Worm (Caenorhabditis elegans) whole organism, L2 larva: ENCODE data around the gene smc-3.
A peak's percentile ranks its signal among the peaks of the same experiment; 100 is the strongest.

Experiments used
- C34F6.9 ChIP-seq: fragments of 150-350 bp; optimal IDR thresholded peaks from 2 replicates; lab custom pipeline; 2014; ENCODE audit warnings: missing biosample characterization, missing genetic modification characterization
- F13H6.1 ChIP-seq: sonication (generic microtip); optimal IDR thresholded peaks from 2 replicates; lab custom pipeline; 2016; ENCODE audit warnings: missing genetic modification characterization, missing compliant biosample characterization
- R02D3.7 ChIP-seq: fragments of 150-350 bp; optimal IDR thresholded peaks from 2 replicates; lab custom pipeline; 2014; ENCODE audit warnings: missing biosample characterization, missing genetic modification characterization
- Y55F3AM.14 ChIP-seq: fragments of 200-800 bp; sonication (Bioruptor generic); optimal IDR thresholded peaks from 2 replicates; lab custom pipeline; 2018; ENCODE audit warnings: mild to moderate bottlenecking, missing genetic modification characterization, missing compliant biosample characterization
- ZK546.5 ChIP-seq: sonication (generic microtip); optimal IDR thresholded peaks from 2 replicates; lab custom pipeline; 2017; ENCODE audit warnings: missing biosample characterization, missing genetic modification characterization
- aly-2 ChIP-seq: fragments of 150-350 bp; optimal IDR thresholded peaks from 2 replicates; lab custom pipeline; 2014; ENCODE audit warnings: missing biosample characterization, missing genetic modification characterization
- blmp-1 ChIP-seq: sonication (generic microtip); optimal IDR thresholded peaks from 2 replicates; lab custom pipeline; 2017; ENCODE audit warnings: missing genetic modification characterization, mild to moderate bottlenecking, missing compliant biosample characterization, antibody characterized with exemption, moderate library complexity; ENCODE audit not compliant: insufficient read depth
- ceh-16 ChIP-seq: fragments of 150-350 bp; optimal IDR thresholded peaks from 2 replicates; lab custom pipeline; 2014; ENCODE audit warnings: missing biosample characterization, missing genetic modification characterization
- ceh-82 ChIP-seq: fragments of 150-350 bp; optimal IDR thresholded peaks from 2 replicates; lab custom pipeline; 2014; ENCODE audit warnings: missing biosample characterization, missing genetic modification characterization
- crh-2 ChIP-seq: sonication (generic microtip); optimal IDR thresholded peaks from 2 replicates; lab custom pipeline; 2017; ENCODE audit warnings: missing biosample characterization, missing genetic modification characterization
- dmd-4 ChIP-seq: sonication (generic microtip); optimal IDR thresholded peaks from 2 replicates; lab custom pipeline; 2017; ENCODE audit warnings: missing biosample characterization, missing genetic modification characterization
- elt-1 ChIP-seq: fragments of 150-350 bp; optimal IDR thresholded peaks from 2 replicates; lab custom pipeline; 2014; ENCODE audit warnings: missing biosample characterization, missing genetic modification characterization
- elt-3 ChIP-seq: sonication (generic microtip); optimal IDR thresholded peaks from 2 replicates; lab custom pipeline; 2017; ENCODE audit warnings: missing biosample characterization, missing genetic modification characterization
- fos-1 ChIP-seq: fragments of 150-350 bp; optimal IDR thresholded peaks from 2 replicates; lab custom pipeline; 2014; ENCODE audit warnings: missing biosample characterization, missing genetic modification characterization
- gmeb-1 ChIP-seq: fragments of 150-350 bp; optimal IDR thresholded peaks from 2 replicates; lab custom pipeline; 2014; ENCODE audit warnings: missing biosample characterization, missing genetic modification characterization
- lin-11 ChIP-seq: fragments of 150-350 bp; sonication (generic microtip); optimal IDR thresholded peaks from 2 replicates; lab custom pipeline; 2014; ENCODE audit warnings: missing biosample characterization, missing genetic modification characterization, inconsistent platforms, mixed read lengths
- lin-13 ChIP-seq: fragments of 150-350 bp; optimal IDR thresholded peaks from 2 replicates; lab custom pipeline; 2014; ENCODE audit warnings: missing biosample characterization, missing genetic modification reagents, missing genetic modification characterization
- lin-39 ChIP-seq: fragments of 150-350 bp; optimal IDR thresholded peaks from 2 replicates; lab custom pipeline; 2014; ENCODE audit warnings: missing biosample characterization, missing genetic modification reagents, missing genetic modification characterization
- lsy-2 ChIP-seq, 2 experiments: fragments of 150-350 bp in 1 of 2; sonication (generic microtip) in 1 of 2; optimal IDR thresholded peaks; 2 replicates each; lab custom pipeline; 2014 to 2017; ENCODE audit warnings: missing biosample characterization in 2 of 2, missing genetic modification characterization in 2 of 2
- mab-5 ChIP-seq: fragments of 150-350 bp; optimal IDR thresholded peaks from 2 replicates; lab custom pipeline; 2014; ENCODE audit warnings: missing biosample characterization, missing genetic modification characterization
- mbf-1 ChIP-seq: sonication (generic microtip); optimal IDR thresholded peaks from 2 replicates; lab custom pipeline; 2017; ENCODE audit warnings: missing biosample characterization, missing genetic modification characterization
- mdl-1 ChIP-seq, 2 experiments: fragments of 150-350 bp in 1 of 2; sonication (generic microtip) in 1 of 2; optimal IDR thresholded peaks; 2 replicates each; lab custom pipeline; 2017; ENCODE audit warnings: missing biosample characterization in 2 of 2, missing genetic modification characterization in 2 of 2
- nhr-10 ChIP-seq: sonication (generic microtip); optimal IDR thresholded peaks from 2 replicates; lab custom pipeline; 2017; ENCODE audit warnings: missing biosample characterization, missing genetic modification characterization
- nhr-11 ChIP-seq: fragments of 150-350 bp; optimal IDR thresholded peaks from 2 replicates; lab custom pipeline; 2014; ENCODE audit warnings: missing biosample characterization, missing genetic modification characterization
- nhr-12 ChIP-seq: fragments of 150-350 bp; optimal IDR thresholded peaks from 2 replicates; lab custom pipeline; 2014; ENCODE audit warnings: missing biosample characterization, missing genetic modification characterization
- nhr-129 ChIP-seq: fragments of 150-350 bp; optimal IDR thresholded peaks from 2 replicates; lab custom pipeline; 2014; ENCODE audit warnings: missing biosample characterization, missing genetic modification characterization
- nhr-21 ChIP-seq: fragments of 150-350 bp; optimal IDR thresholded peaks from 2 replicates; lab custom pipeline; 2014; ENCODE audit warnings: missing biosample characterization, missing genetic modification characterization
- nhr-23 ChIP-seq: fragments of 150-350 bp; optimal IDR thresholded peaks from 2 replicates; lab custom pipeline; 2014; ENCODE audit warnings: missing biosample characterization, missing genetic modification reagents, missing genetic modification characterization
- nhr-237 ChIP-seq: fragments of 150-350 bp; optimal IDR thresholded peaks from 2 replicates; lab custom pipeline; 2014; ENCODE audit warnings: missing biosample characterization, missing genetic modification characterization
- nhr-25 ChIP-seq: fragments of 150-350 bp; sonication (generic microtip); optimal IDR thresholded peaks from 3 replicates; lab custom pipeline; 2014; ENCODE audit warnings: missing biosample characterization, missing genetic modification characterization
- nhr-6 ChIP-seq: fragments of 150-350 bp; optimal IDR thresholded peaks from 2 replicates; lab custom pipeline; 2014; ENCODE audit warnings: missing biosample characterization, missing genetic modification characterization
- peb-1 ChIP-seq: fragments of 150-350 bp; optimal IDR thresholded peaks from 2 replicates; lab custom pipeline; 2014; ENCODE audit warnings: missing biosample characterization, missing genetic modification characterization
- sem-4 ChIP-seq: fragments of 150-350 bp; optimal IDR thresholded peaks from 2 replicates; lab custom pipeline; 2014; ENCODE audit warnings: missing biosample characterization, missing genetic modification reagents, missing genetic modification characterization
- skn-1 ChIP-seq: sonication (generic microtip); optimal IDR thresholded peaks from 2 replicates; lab custom pipeline; 2017; ENCODE audit warnings: missing biosample characterization, missing genetic modification characterization
- sma-3 ChIP-seq: sonication (generic microtip); optimal IDR thresholded peaks from 2 replicates; lab custom pipeline; 2016; ENCODE audit warnings: missing genetic modification reagents, missing genetic modification characterization, missing compliant biosample characterization
- sma-9 ChIP-seq, 2 experiments: fragments of 150-350 bp in 1 of 2; sonication (generic microtip) in 1 of 2; optimal IDR thresholded peaks; 2 replicates each; lab custom pipeline; 2014 to 2016; ENCODE audit warnings: missing genetic modification characterization in 2 of 2, mild to moderate bottlenecking in 1 of 2, missing biosample characterization in 1 of 2, missing compliant biosample characterization in 1 of 2, missing genetic modification reagents in 1 of 2, moderate library complexity in 1 of 2
- snpc-4 ChIP-seq: fragments of 150-350 bp; optimal IDR thresholded peaks from 2 replicates; lab custom pipeline; 2014; ENCODE audit warnings: missing biosample characterization, missing genetic modification characterization
- unc-39 ChIP-seq: fragments of 150-350 bp; optimal IDR thresholded peaks from 2 replicates; lab custom pipeline; 2014; ENCODE audit warnings: missing biosample characterization, missing genetic modification characterization
- unc-55 ChIP-seq: fragments of 150-350 bp; sonication (generic microtip); optimal IDR thresholded peaks from 3 replicates; lab custom pipeline; 2014; ENCODE audit warnings: missing biosample characterization, missing genetic modification reagents, missing genetic modification characterization
- unc-62 ChIP-seq: fragments of 150-350 bp; optimal IDR thresholded peaks from 2 replicates; lab custom pipeline; 2014; ENCODE audit warnings: missing biosample characterization, missing genetic modification reagents, missing genetic modification characterization
- zag-1 ChIP-seq: fragments of 150-350 bp; optimal IDR thresholded peaks from 2 replicates; lab custom pipeline; 2014; ENCODE audit warnings: missing biosample characterization, missing genetic modification characterization
- ztf-11 ChIP-seq: sonication (generic microtip); optimal IDR thresholded peaks from 2 replicates; lab custom pipeline; 2017; ENCODE audit warnings: missing biosample characterization, missing genetic modification characterization
- ztf-4 ChIP-seq: fragments of 150-350 bp; optimal IDR thresholded peaks from 2 replicates; lab custom pipeline; 2014; ENCODE audit warnings: missing biosample characterization, missing genetic modification characterization

The smc-3 gene

ce11 chrIII:11286069-11286468, 4.6 kb upstream of the smc-3 start:
- TF ChIP-seq ceh-82 (tag; lab: Kevin White, UChicago) = no peak
- TF ChIP-seq unc-62 = no peak
- TF ChIP-seq ZK546.5 (tag; lab: Kevin White, UChicago) = no peak
- TF ChIP-seq C34F6.9 (tag; lab: Kevin White, UChicago) = peak; percentile 44
- TF ChIP-seq ztf-4 = no peak
- no peak for TF ChIP-seq nhr-6
- TF ChIP-seq nhr-129 = no peak
- no peak for TF ChIP-seq sem-4 (tag; lab: Kevin White, UChicago)
- no peak for TF ChIP-seq nhr-237 (tag; lab: Kevin White, UChicago)
- TF ChIP-seq unc-55 (GFP tag; lab: Kevin White, UChicago) = peak; percentile 56
- no peak for TF ChIP-seq unc-39 (tag; lab: Kevin White, UChicago)
- no peak for TF ChIP-seq nhr-21 (tag; lab: Kevin White, UChicago)
- TF ChIP-seq aly-2 (tag; lab: Kevin White, UChicago) = no peak
- no peak for TF ChIP-seq elt-3 (tag; lab: Kevin White, UChicago)
- no peak for TF ChIP-seq nhr-23 (tag; lab: Kevin White, UChicago)
- TF ChIP-seq mab-5 (tag; lab: Kevin White, UChicago) = no peak
- TF ChIP-seq lin-13 (GFP tag; lab: Kevin White, UChicago) = peak; percentile 35
- no peak for TF ChIP-seq sma-9 (GFP tag; optimal IDR thresholded peaks at IDR 0.05; lab: Kevin White, UChicago)
- no peak for TF ChIP-seq sma-9 (tag; optimal IDR thresholded peaks at IDR 0.05; lab: Kevin White, UChicago)
- TF ChIP-seq gmeb-1 = peak; percentile 86
- TF ChIP-seq R02D3.7 (tag; lab: Kevin White, UChicago) = no peak
- TF ChIP-seq skn-1 = no peak
- TF ChIP-seq dmd-4 (tag; lab: Kevin White, UChicago) = no peak
- TF ChIP-seq F13H6.1 = peak; percentile 32
- no peak for TF ChIP-seq ceh-16 (tag; lab: Kevin White, UChicago)
- TF ChIP-seq nhr-11 (tag; lab: Kevin White, UChicago) = no peak
- TF ChIP-seq crh-2 (tag; lab: Kevin White, UChicago) = peak; percentile 87
- no peak for TF ChIP-seq snpc-4 (tag; lab: Kevin White, UChicago)
- TF ChIP-seq lsy-2 (tag; optimal IDR thresholded peaks at IDR 0.05; lab: Kevin White, UChicago) = peak in 1 of 2 experiments; percentile 44
- no peak for TF ChIP-seq nhr-25
- TF ChIP-seq peb-1 (tag; lab: Kevin White, UChicago) = no peak
- no peak for TF ChIP-seq mdl-1 (tag; optimal IDR thresholded peaks at IDR 0.05; lab: Kevin White, UChicago)
- TF ChIP-seq ztf-11 (tag; lab: Kevin White, UChicago) = no peak
- TF ChIP-seq zag-1 = no peak
- peak; percentile 41 for TF ChIP-seq sma-3 (GFP tag; lab: Kevin White, UChicago)
- no peak for TF ChIP-seq mbf-1
- no peak for TF ChIP-seq lin-39 (tag; lab: Kevin White, UChicago)
- TF ChIP-seq elt-1 (tag; lab: Kevin White, UChicago) = no peak
- no peak for TF ChIP-seq lin-11 (tag; lab: Kevin White, UChicago)

ce11 chrIII:11287340-11287739, 3.4 kb upstream of the smc-3 start:
- TF ChIP-seq aly-2 (tag; lab: Kevin White, UChicago) (no peak), lsy-2 (tag; optimal IDR thresholded peaks at IDR 0.05; lab: Kevin White, UChicago) (no peak), fos-1 (tag; lab: Kevin White, UChicago) (no peak), skn-1 (no peak), lin-39 (tag; lab: Kevin White, UChicago) (no peak), C34F6.9 (tag; lab: Kevin White, UChicago) (no peak), mdl-1 (tag; optimal IDR thresholded peaks at IDR 0.05; lab: Kevin White, UChicago) (no peak), ceh-82 (tag; lab: Kevin White, UChicago) (no peak), blmp-1 (tag; lab: Kevin White, UChicago) (no peak), ZK546.5 (tag; lab: Kevin White, UChicago) (no peak), lin-11 (tag; lab: Kevin White, UChicago) (no peak), mab-5 (tag; lab: Kevin White, UChicago) (no peak), R02D3.7 (tag; lab: Kevin White, UChicago) (no peak), zag-1 (no peak), nhr-6 (no peak)

- no peak for TF ChIP-seq snpc-4 (tag; lab: Kevin White, UChicago)
- no peak for TF ChIP-seq gmeb-1
- no peak for TF ChIP-seq Y55F3AM.14 (GFP tag; lab: Kevin White, UChicago)
- no peak for TF ChIP-seq lin-11 (tag; lab: Kevin White, UChicago)
- no peak for TF ChIP-seq nhr-6
- no peak for TF ChIP-seq nhr-12
- no peak for TF ChIP-seq aly-2 (tag; lab: Kevin White, UChicago)
- no peak for TF ChIP-seq nhr-10 (tag; lab: Kevin White, UChicago)
- no peak for TF ChIP-seq lin-13 (GFP tag; lab: Kevin White, UChicago)
- TF ChIP-seq blmp-1 (tag; lab: Kevin White, UChicago) = no peak
- no peak for TF ChIP-seq fos-1 (tag; lab: Kevin White, UChicago)
These were observed 2.4 kb upstream of the smc-3 start for ce11 chrIII:11288295-11288694.
